Worm (Caenorhabditis elegans) whole organism, L1 larva: ENCODE measurements around the gene C01G5.3.

Source experiments
- C04F5.9 ChIP-seq: sonication (generic microtip); optimal IDR thresholded peaks from 2 replicates; lab custom pipeline; 2016; ENCODE audit warnings: missing genetic modification characterization, missing compliant biosample characterization
- C16A3.4 ChIP-seq: fragments of 150-350 bp; optimal IDR thresholded peaks from 2 replicates; lab custom pipeline; 2014; ENCODE audit warnings: missing biosample characterization, missing genetic modification characterization
- C34B4.2 ChIP-seq: sonication (generic microtip); optimal IDR thresholded peaks from 2 replicates; lab custom pipeline; 2017; ENCODE audit warnings: mild to moderate bottlenecking, missing genetic modification characterization, missing compliant biosample characterization
- F16B12.6 ChIP-seq: fragments of 150-350 bp; optimal IDR thresholded peaks from 2 replicates; lab custom pipeline; 2014; ENCODE audit warnings: missing biosample characterization, missing genetic modification characterization
- alr-1 ChIP-seq: fragments of 200-800 bp; sonication (Bioruptor generic); optimal IDR thresholded peaks from 2 replicates; lab custom pipeline; 2018; ENCODE audit warnings: borderline replicate concordance, mild to moderate bottlenecking, missing genetic modification characterization, missing compliant biosample characterization
- ama-1 ChIP-seq: fragments of 150-350 bp; optimal IDR thresholded peaks from 2 replicates; lab custom pipeline; 2014
- blmp-1 ChIP-seq: fragments of 150-350 bp; optimal IDR thresholded peaks from 2 replicates; lab custom pipeline; 2014; ENCODE audit warnings: missing biosample characterization, missing genetic modification characterization
- ceh-63 ChIP-seq: fragments of 200-800 bp; sonication (Bioruptor generic); optimal IDR thresholded peaks from 2 replicates; lab custom pipeline; 2018; ENCODE audit warnings: mild to moderate bottlenecking, missing genetic modification characterization, missing compliant biosample characterization
- dpl-1 ChIP-seq, 3 experiments: fragments of 150-350 bp in 2 of 3; sonication (generic microtip) in 1 of 3; optimal IDR thresholded peaks; 2 replicates each; lab custom pipeline; 2014 to 2017; ENCODE audit warnings: missing biosample characterization in 3 of 3, missing genetic modification characterization in 3 of 3, missing genetic modification reagents in 3 of 3
- dsc-1 ChIP-seq: sonication (generic microtip); optimal IDR thresholded peaks from 2 replicates; lab custom pipeline; 2016; ENCODE audit warnings: mild to moderate bottlenecking, missing genetic modification characterization, missing compliant biosample characterization
- efl-1 ChIP-seq, 4 experiments: fragments of 150-350 bp; optimal IDR thresholded peaks in 3 of 4; peaks in 1 of 4; 1 replicate in 1 of 4; 2 replicates in 3 of 4; lab custom pipeline; 2014; ENCODE audit warnings: missing biosample characterization in 2 of 4, missing genetic modification characterization in 2 of 4, missing genetic modification reagents in 2 of 4
- efl-3 ChIP-seq: fragments of 200-800 bp; sonication (Bioruptor generic); optimal IDR thresholded peaks from 2 replicates; lab custom pipeline; 2018; ENCODE audit warnings: mild to moderate bottlenecking, missing genetic modification characterization, missing compliant biosample characterization
- egl-27 ChIP-seq, 2 experiments: fragments of 150-350 bp in 1 of 2; sonication (generic microtip); optimal IDR thresholded peaks; 3 replicates each; lab custom pipeline; 2017 to 2018; ENCODE audit warnings: missing biosample characterization in 2 of 2, missing genetic modification characterization in 2 of 2, missing genetic modification reagents in 2 of 2
- elt-2 ChIP-seq: sonication (generic microtip); optimal IDR thresholded peaks from 2 replicates; lab custom pipeline; 2016; ENCODE audit warnings: missing genetic modification characterization, mild to moderate bottlenecking, inconsistent platforms, missing compliant biosample characterization, missing genetic modification reagents
- elt-3 ChIP-seq, 6 experiments: fragments of 150-350 bp in 1 of 6; sonication (generic microtip); optimal IDR thresholded peaks; 2 replicates each; lab custom pipeline; 2017 to 2018; ENCODE audit warnings: missing biosample characterization in 6 of 6, missing genetic modification characterization in 6 of 6, inconsistent platforms in 1 of 6
- ets-5 ChIP-seq: fragments of 200-800 bp; sonication (Bioruptor generic); IDR thresholded peaks from 2 replicates; pipeline ENCODE4 v1.3.6; 2022; ENCODE audit warnings: missing genetic modification characterization, missing compliant biosample characterization
- fkh-10 ChIP-seq: sonication (generic microtip); optimal IDR thresholded peaks from 2 replicates; lab custom pipeline; 2017; ENCODE audit warnings: missing biosample characterization, missing genetic modification reagents, missing genetic modification characterization
- grh-1 ChIP-seq: fragments of 200-800 bp; sonication (Bioruptor generic); IDR thresholded peaks from 2 replicates; pipeline ENCODE4 v1.3.6; 2022; ENCODE audit warnings: missing genetic modification reagents, missing genetic modification characterization, missing compliant biosample characterization
- hlh-4 ChIP-seq: sonication (generic microtip); optimal IDR thresholded peaks from 2 replicates; lab custom pipeline; 2016; ENCODE audit warnings: mild to moderate bottlenecking, missing genetic modification characterization, missing compliant biosample characterization
- hpl-2 ChIP-seq: fragments of 150-350 bp; optimal IDR thresholded peaks from 2 replicates; lab custom pipeline; 2014; ENCODE audit warnings: missing biosample characterization, missing genetic modification reagents, missing genetic modification characterization
- irx-1 ChIP-seq: sonication (generic microtip); optimal IDR thresholded peaks from 2 replicates; lab custom pipeline; 2016; ENCODE audit warnings: missing genetic modification characterization, missing compliant biosample characterization
- lin-13 ChIP-seq: fragments of 150-350 bp; optimal IDR thresholded peaks from 2 replicates; lab custom pipeline; 2014; ENCODE audit warnings: missing biosample characterization, missing genetic modification reagents, missing genetic modification characterization
- lin-14 ChIP-seq: fragments of 200-800 bp; sonication (Bioruptor generic); optimal IDR thresholded peaks from 2 replicates; lab custom pipeline; 2018; ENCODE audit warnings: mild to moderate bottlenecking, missing genetic modification characterization, moderate library complexity, missing compliant biosample characterization
- lin-15B ChIP-seq: fragments of 150-350 bp; sonication (generic microtip); optimal IDR thresholded peaks from 3 replicates; lab custom pipeline; 2014; ENCODE audit warnings: missing biosample characterization, missing genetic modification characterization
- lin-35 ChIP-seq, 2 experiments: fragments of 150-350 bp; optimal IDR thresholded peaks; 2 replicates each; lab custom pipeline; 2014; ENCODE audit warnings: missing biosample characterization in 2 of 2, missing genetic modification characterization in 2 of 2, missing genetic modification reagents in 2 of 2
- lsy-2 ChIP-seq, 2 experiments: fragments of 150-350 bp; optimal IDR thresholded peaks; 2 replicates each; lab custom pipeline; 2014; ENCODE audit warnings: missing biosample characterization in 2 of 2, missing genetic modification characterization in 2 of 2
- mdl-1 ChIP-seq, 2 experiments: fragments of 150-350 bp; optimal IDR thresholded peaks; 2 replicates each; lab custom pipeline; 2014 to 2017; ENCODE audit warnings: missing biosample characterization in 2 of 2, missing genetic modification characterization in 2 of 2, inconsistent platforms in 1 of 2
- mef-2 ChIP-seq: fragments of 150-350 bp; optimal IDR thresholded peaks from 2 replicates; lab custom pipeline; 2014; ENCODE audit warnings: missing biosample characterization, missing genetic modification characterization
- nhr-19 ChIP-seq: fragments of 200-800 bp; sonication (Bioruptor generic); conservative IDR thresholded peaks from 2 replicates; pipeline ENCODE4 v1.3.6; 2022; ENCODE audit warnings: missing genetic modification characterization, missing compliant biosample characterization
- nhr-20 ChIP-seq: sonication (generic microtip); optimal IDR thresholded peaks from 2 replicates; lab custom pipeline; 2016; ENCODE audit warnings: mild to moderate bottlenecking, missing genetic modification characterization, missing compliant biosample characterization
- nhr-237 ChIP-seq: fragments of 150-350 bp; optimal IDR thresholded peaks from 2 replicates; lab custom pipeline; 2014; ENCODE audit warnings: missing biosample characterization, missing genetic modification characterization
- nhr-28 ChIP-seq: fragments of 150-350 bp; optimal IDR thresholded peaks from 2 replicates; lab custom pipeline; 2014; ENCODE audit warnings: missing biosample characterization, missing genetic modification characterization
- nhr-71 ChIP-seq: sonication (generic microtip); optimal IDR thresholded peaks from 2 replicates; lab custom pipeline; 2016; ENCODE audit warnings: mild to moderate bottlenecking, missing genetic modification characterization, moderate library complexity, missing compliant biosample characterization
- nhr-76 ChIP-seq: sonication (generic microtip); optimal IDR thresholded peaks from 2 replicates; lab custom pipeline; 2017; ENCODE audit warnings: missing biosample characterization, missing genetic modification characterization
- nhr-77 ChIP-seq: fragments of 150-350 bp; optimal IDR thresholded peaks from 2 replicates; lab custom pipeline; 2014; ENCODE audit warnings: missing biosample characterization, missing genetic modification characterization
- nhr-84 ChIP-seq: sonication (generic microtip); optimal IDR thresholded peaks from 2 replicates; lab custom pipeline; 2017; ENCODE audit warnings: missing biosample characterization, missing genetic modification characterization
- nhr-90 ChIP-seq: sonication (generic microtip); optimal IDR thresholded peaks from 2 replicates; lab custom pipeline; 2016; ENCODE audit warnings: mild to moderate bottlenecking, missing genetic modification characterization, missing compliant biosample characterization; ENCODE audit not compliant: poor library complexity
- pqm-1 ChIP-seq: sonication (generic microtip); optimal IDR thresholded peaks from 3 replicates; lab custom pipeline; 2017; ENCODE audit warnings: missing biosample characterization, missing genetic modification characterization
- skn-1 ChIP-seq: fragments of 150-350 bp; optimal IDR thresholded peaks from 2 replicates; lab custom pipeline; 2014; ENCODE audit warnings: missing biosample characterization, missing genetic modification characterization
- snpc-4 ChIP-seq: fragments of 150-350 bp; optimal IDR thresholded peaks from 2 replicates; lab custom pipeline; 2014; ENCODE audit warnings: missing biosample characterization, missing genetic modification characterization
- snu-23 ChIP-seq: sonication (generic microtip); optimal IDR thresholded peaks from 2 replicates; lab custom pipeline; 2016; ENCODE audit warnings: missing genetic modification characterization, missing compliant biosample characterization
- tbx-2 ChIP-seq: sonication (generic microtip); optimal IDR thresholded peaks from 2 replicates; lab custom pipeline; 2016; ENCODE audit warnings: missing genetic modification characterization, missing compliant biosample characterization
- unc-130 ChIP-seq: fragments of 150-350 bp; optimal IDR thresholded peaks from 2 replicates; lab custom pipeline; 2017; ENCODE audit warnings: missing biosample characterization, missing genetic modification characterization, inconsistent platforms
- unc-30 ChIP-seq: sonication (generic microtip); optimal IDR thresholded peaks from 2 replicates; lab custom pipeline; 2017; ENCODE audit warnings: missing biosample characterization, missing genetic modification characterization
- unc-86 ChIP-seq: sonication (generic microtip); optimal IDR thresholded peaks from 2 replicates; lab custom pipeline; 2016; ENCODE audit warnings: missing genetic modification characterization, missing compliant biosample characterization
- zag-1 ChIP-seq: fragments of 150-350 bp; optimal IDR thresholded peaks from 2 replicates; lab custom pipeline; 2014; ENCODE audit warnings: missing biosample characterization, missing genetic modification characterization
- ztf-11 ChIP-seq, 2 experiments: sonication (generic microtip); optimal IDR thresholded peaks; 2 replicates each; lab custom pipeline; 2016 to 2017; ENCODE audit warnings: missing genetic modification characterization in 2 of 2, missing biosample characterization in 1 of 2, missing compliant biosample characterization in 1 of 2

The C01G5.3 gene

DNA sequence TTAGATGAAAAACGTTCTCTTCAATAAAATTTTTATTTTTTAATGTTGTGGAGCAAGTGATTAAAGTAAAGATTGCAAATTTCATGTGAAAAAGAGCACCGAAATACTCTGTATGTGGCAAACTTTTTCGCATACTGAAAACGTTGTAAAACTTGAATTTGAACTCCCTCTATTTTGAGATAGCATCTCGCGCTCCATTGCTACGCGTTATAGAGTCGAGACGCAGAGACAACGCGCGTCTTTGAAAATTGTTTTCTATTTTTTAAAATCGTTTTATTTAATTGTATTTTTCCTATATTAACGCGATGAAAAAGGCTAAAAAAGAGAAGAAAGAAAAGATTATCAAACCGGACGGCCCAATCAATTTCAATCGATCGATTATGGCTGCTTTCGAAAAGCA, 12.6 kb downstream of the C01G5.3 start, which contains the start of gene fan-1 (continued):
- TF ChIP-seq nhr-19 (GFP tag; lab: Robert Waterston, UW) (peak; percentile 47), mdl-1 (tag; optimal IDR thresholded peaks at IDR 0.05; lab: Kevin White, UChicago) (peak in 1 of 2 experiments; percentile 39), ama-1 (no peak), ceh-63 (GFP tag; lab: Kevin White, UChicago) (no peak), ztf-11 (tag; optimal IDR thresholded peaks at IDR 0.05; lab: Kevin White, UChicago) (no peak), tbx-2 (peak; percentile 63), nhr-84 (no peak), lin-14 (GFP tag; lab: Kevin White, UChicago) (peak; percentile 62), mef-2 (tag; lab: Kevin White, UChicago) (no peak), C34B4.2 (tag; lab: Kevin White, UChicago) (no peak), irx-1 (tag; lab: Kevin White, UChicago) (peak; percentile 30), lin-15B (tag; lab: Kevin White, UChicago) (peak; percentile 55)

- TF ChIP-seq ama-1: no peak
- TF ChIP-seq ets-5: no peak
- no peak for TF ChIP-seq lin-14 (GFP tag; lab: Kevin White, UChicago)
- no peak for TF ChIP-seq dsc-1 (tag; lab: Kevin White, UChicago)
- no peak for TF ChIP-seq hlh-4 (tag; lab: Kevin White, UChicago)
- no peak for TF ChIP-seq efl-1 (optimal IDR thresholded peaks at IDR 0.05; lab: Kevin White, UChicago)
- peak in 1 of 2 experiments; percentile 90 for TF ChIP-seq efl-1 (GFP tag; optimal IDR thresholded peaks at IDR 0.05 in 1 of 2; lab: Kevin White, UChicago)
- peak; percentile 24 for TF ChIP-seq elt-2 (tag; lab: Kevin White, UChicago)
- TF ChIP-seq nhr-71: no peak
These were observed 16.0 kb downstream of the C01G5.3 start for ce11 chrIV:6552036-6552435.

- TF ChIP-seq lsy-2 (tag; optimal IDR thresholded peaks at IDR 0.05; lab: Kevin White, UChicago) (no peak), irx-1 (tag; lab: Kevin White, UChicago) (no peak), skn-1 (tag; lab: Kevin White, UChicago) (no peak), unc-30 (tag; lab: Kevin White, UChicago) (no peak), unc-86 (tag; lab: Kevin White, UChicago) (no peak), hpl-2 (GFP tag; lab: Kevin White, UChicago) (peak; percentile 29), dpl-1 (GFP tag; optimal IDR thresholded peaks at IDR 0.05; lab: Kevin White, UChicago) (peak in 1 of 3 experiments; percentile 6), mdl-1 (tag; optimal IDR thresholded peaks at IDR 0.05; lab: Kevin White, UChicago) (peak in 1 of 2 experiments; percentile 46), nhr-90 (peak; percentile 45), lin-14 (GFP tag; lab: Kevin White, UChicago) (peak; percentile 30), efl-1 (optimal IDR thresholded peaks at IDR 0.05; lab: Kevin White, UChicago) (peak in 1 of 2 experiments; percentile 14), efl-1 (GFP tag; optimal IDR thresholded peaks at IDR 0.05 in 1 of 2; lab: Kevin White, UChicago) (peak in 1 of 2 experiments; percentile 63), lin-35 (GFP tag; optimal IDR thresholded peaks at IDR 0.05; lab: Kevin White, UChicago) (peak in 1 of 2 experiments; percentile 67), tbx-2 (no peak), zag-1 (no peak), F16B12.6 (tag; lab: Kevin White, UChicago) (no peak), ztf-11 (tag; optimal IDR thresholded peaks at IDR 0.05; lab: Kevin White, UChicago) (no peak), fkh-10 (GFP tag; lab: Kevin White, UChicago) (no peak), snpc-4 (no peak), C16A3.4 (no peak), unc-130 (tag; lab: Kevin White, UChicago) (peak; percentile 28), nhr-76 (tag; lab: Kevin White, UChicago) (no peak), pqm-1 (tag; lab: Kevin White, UChicago) (peak; percentile 66), lin-13 (no peak), C04F5.9 (tag; lab: Kevin White, UChicago) (no peak), alr-1 (tag; lab: Kevin White, UChicago) (no peak), hlh-4 (tag; lab: Kevin White, UChicago) (no peak), grh-1 (no peak), nhr-77 (no peak), blmp-1 (tag; lab: Kevin White, UChicago) (peak; percentile 87), egl-27 (tag; optimal IDR thresholded peaks at IDR 0.05; lab: Kevin White, UChicago) (no peak), nhr-237 (tag; lab: Kevin White, UChicago) (no peak), elt-2 (tag; lab: Kevin White, UChicago) (peak; percentile 70), nhr-20 (no peak), nhr-28 (tag; lab: Kevin White, UChicago) (no peak), efl-3 (GFP tag; lab: Kevin White, UChicago) (no peak), ama-1 (no peak), elt-3 (tag; optimal IDR thresholded peaks at IDR 0.05; lab: Kevin White, UChicago) (peak in 5 of 6 experiments; percentile 54 to 94 (median 92)), snu-23 (GFP tag; lab: Kevin White, UChicago) (peak; percentile 19)
These were observed 18.9 kb downstream of the C01G5.3 start for ce11 chrIV:6554865-6555264.
